Worm (Caenorhabditis elegans) whole organism, late embryonic: ENCODE results near the gene C34F6.9.

Source experiments
- C08G9.2 ChIP-seq: sonication (generic microtip); optimal IDR thresholded peaks from 2 replicates; lab custom pipeline; 2016; ENCODE audit warnings: mild to moderate bottlenecking, missing genetic modification characterization, moderate library complexity, missing compliant biosample characterization
- C38D4.7 ChIP-seq: fragments of 200-800 bp; sonication (Bioruptor generic); optimal IDR thresholded peaks from 2 replicates; lab custom pipeline; 2018; ENCODE audit warnings: mild to moderate bottlenecking, missing genetic modification characterization, moderate library complexity, missing compliant biosample characterization
- F13H6.1 ChIP-seq: sonication (generic microtip); optimal IDR thresholded peaks from 2 replicates; lab custom pipeline; 2016; ENCODE audit warnings: missing genetic modification characterization, missing compliant biosample characterization
- K09A11.1 ChIP-seq: sonication (generic microtip); optimal IDR thresholded peaks from 2 replicates; lab custom pipeline; 2017; ENCODE audit warnings: antibody characterized with exemption, mild to moderate bottlenecking, missing genetic modification characterization, missing compliant biosample characterization; ENCODE audit not compliant: insufficient read depth
- T23F11.4 ChIP-seq: fragments of 200-800 bp; sonication (Bioruptor generic); optimal IDR thresholded peaks from 2 replicates; lab custom pipeline; 2018; ENCODE audit warnings: mild to moderate bottlenecking, missing genetic modification characterization, missing compliant biosample characterization
- Y22D7AL.16 ChIP-seq: sonication (generic microtip); optimal IDR thresholded peaks from 2 replicates; lab custom pipeline; 2016; ENCODE audit warnings: missing genetic modification characterization, missing compliant biosample characterization
- ama-1 ChIP-seq: fragments of 150-350 bp; optimal IDR thresholded peaks from 2 replicates; lab custom pipeline; 2014
- ceh-14 ChIP-seq: sonication (generic microtip); optimal IDR thresholded peaks from 2 replicates; lab custom pipeline; 2016; ENCODE audit warnings: missing genotype, missing genetic modification characterization, missing compliant biosample characterization
- ceh-19 ChIP-seq: fragments of 200-800 bp; sonication (Bioruptor generic); optimal IDR thresholded peaks from 2 replicates; lab custom pipeline; 2018; ENCODE audit warnings: mild to moderate bottlenecking, missing genetic modification characterization, missing compliant biosample characterization
- ceh-2 ChIP-seq: sonication (generic microtip); optimal IDR thresholded peaks from 2 replicates; lab custom pipeline; 2016; ENCODE audit warnings: missing genotype, missing genetic modification characterization, missing compliant biosample characterization
- ceh-22 ChIP-seq: sonication (generic microtip); optimal IDR thresholded peaks from 2 replicates; lab custom pipeline; 2017; ENCODE audit warnings: missing biosample characterization, missing genetic modification characterization
- ceh-30 ChIP-seq: fragments of 150-350 bp; optimal IDR thresholded peaks from 2 replicates; lab custom pipeline; 2014; ENCODE audit warnings: missing biosample characterization, missing genetic modification characterization
- ceh-34 ChIP-seq: sonication (generic microtip); optimal IDR thresholded peaks from 2 replicates; lab custom pipeline; 2016; ENCODE audit warnings: mild to moderate bottlenecking, missing genetic modification characterization, missing compliant biosample characterization
- ceh-45 ChIP-seq: fragments of 200-800 bp; sonication (Bioruptor generic); IDR thresholded peaks from 2 replicates; pipeline ENCODE4 v1.3.6; 2022; ENCODE audit warnings: missing genetic modification reagents, missing genetic modification characterization, missing compliant biosample characterization
- ceh-9 ChIP-seq: sonication (generic microtip); optimal IDR thresholded peaks from 2 replicates; lab custom pipeline; 2016; ENCODE audit warnings: mild to moderate bottlenecking, missing genetic modification characterization, inconsistent platforms, missing compliant biosample characterization
- dve-1 ChIP-seq: sonication (generic microtip); optimal IDR thresholded peaks from 2 replicates; lab custom pipeline; 2017; ENCODE audit warnings: antibody characterized with exemption, mild to moderate bottlenecking, missing genetic modification characterization, missing compliant biosample characterization
- elt-2 ChIP-seq: sonication (generic microtip); optimal IDR thresholded peaks from 2 replicates; lab custom pipeline; 2016; ENCODE audit warnings: missing genetic modification reagents, missing genetic modification characterization, missing compliant biosample characterization
- elt-4 ChIP-seq: sonication (generic microtip); optimal IDR thresholded peaks from 2 replicates; lab custom pipeline; 2016; ENCODE audit warnings: missing genetic modification characterization, missing compliant biosample characterization
- ets-4 ChIP-seq: sonication (generic microtip); optimal IDR thresholded peaks from 2 replicates; lab custom pipeline; 2016; ENCODE audit warnings: missing genetic modification characterization, missing compliant biosample characterization
- eyg-1 ChIP-seq: sonication (generic microtip); optimal IDR thresholded peaks from 2 replicates; lab custom pipeline; 2016; ENCODE audit warnings: missing genotype, missing genetic modification characterization, missing compliant biosample characterization
- fax-1 ChIP-seq: sonication (generic microtip); optimal IDR thresholded peaks from 2 replicates; lab custom pipeline; 2016; ENCODE audit warnings: missing genotype, missing genetic modification characterization, missing compliant biosample characterization
- fkh-10 ChIP-seq: fragments of 150-350 bp; optimal IDR thresholded peaks from 2 replicates; lab custom pipeline; 2014; ENCODE audit warnings: missing biosample characterization, missing genetic modification reagents, missing genetic modification characterization
- fkh-6 ChIP-seq: sonication (generic microtip); optimal IDR thresholded peaks from 2 replicates; lab custom pipeline; 2016; ENCODE audit warnings: missing genetic modification characterization, missing compliant biosample characterization
- hlh-13 ChIP-seq: fragments of 200-800 bp; sonication (Bioruptor generic); optimal IDR thresholded peaks from 2 replicates; lab custom pipeline; 2018; ENCODE audit warnings: mild to moderate bottlenecking, missing genetic modification characterization, missing compliant biosample characterization
- hlh-30 ChIP-seq: sonication (generic microtip); optimal IDR thresholded peaks from 2 replicates; lab custom pipeline; 2017; ENCODE audit warnings: antibody characterized with exemption, missing genetic modification characterization, missing compliant biosample characterization; ENCODE audit not compliant: insufficient read depth
- hlh-6 ChIP-seq: sonication (generic microtip); optimal IDR thresholded peaks from 2 replicates; lab custom pipeline; 2016; ENCODE audit warnings: missing genotype, missing genetic modification characterization, missing compliant biosample characterization
- hlh-8 ChIP-seq: sonication (generic microtip); optimal IDR thresholded peaks from 2 replicates; lab custom pipeline; 2016; ENCODE audit warnings: missing genotype, missing genetic modification characterization, missing compliant biosample characterization
- lin-11 ChIP-seq: fragments of 200-800 bp; sonication (Bioruptor generic); optimal IDR thresholded peaks from 2 replicates; lab custom pipeline; 2018; ENCODE audit warnings: mild to moderate bottlenecking, missing genetic modification characterization, missing compliant biosample characterization
- madf-2 ChIP-seq: sonication (generic microtip); optimal IDR thresholded peaks from 2 replicates; lab custom pipeline; 2017; ENCODE audit warnings: missing genetic modification characterization, missing compliant biosample characterization
- nfya-1 ChIP-seq: sonication (generic microtip); optimal IDR thresholded peaks from 2 replicates; lab custom pipeline; 2017; ENCODE audit warnings: missing genetic modification characterization, mild to moderate bottlenecking, missing compliant biosample characterization, antibody characterized with exemption, moderate library complexity
- nhr-232 ChIP-seq: sonication (generic microtip); optimal IDR thresholded peaks from 2 replicates; lab custom pipeline; 2016; ENCODE audit warnings: missing genetic modification characterization, missing compliant biosample characterization
- odd-2 ChIP-seq: sonication (generic microtip); optimal IDR thresholded peaks from 2 replicates; lab custom pipeline; 2017; ENCODE audit warnings: antibody characterized with exemption, mild to moderate bottlenecking, missing genetic modification characterization, missing compliant biosample characterization
- pax-1 ChIP-seq: fragments of 150-350 bp; optimal IDR thresholded peaks from 2 replicates; lab custom pipeline; 2014; ENCODE audit warnings: missing biosample characterization, missing genetic modification characterization
- pha-2 ChIP-seq: sonication (generic microtip); optimal IDR thresholded peaks from 2 replicates; lab custom pipeline; 2017; ENCODE audit warnings: mild to moderate bottlenecking, missing genetic modification characterization, missing compliant biosample characterization
- pha-4 ChIP-seq: fragments of 150-350 bp; optimal IDR thresholded peaks from 2 replicates; lab custom pipeline; 2018; ENCODE audit warnings: missing biosample characterization, missing genetic modification reagents, missing genetic modification characterization
- pqm-1 ChIP-seq: sonication (generic microtip); optimal IDR thresholded peaks from 2 replicates; lab custom pipeline; 2016; ENCODE audit warnings: missing genetic modification characterization, missing compliant biosample characterization
- pros-1 ChIP-seq: fragments of 150-350 bp; optimal IDR thresholded peaks from 2 replicates; lab custom pipeline; 2014; ENCODE audit warnings: missing biosample characterization, missing genetic modification reagents, missing genetic modification characterization
- ref-2 ChIP-seq: sonication (generic microtip); optimal IDR thresholded peaks from 2 replicates; lab custom pipeline; 2016; ENCODE audit warnings: missing genetic modification characterization, missing compliant biosample characterization
- rnt-1 ChIP-seq: sonication (generic microtip); optimal IDR thresholded peaks from 2 replicates; lab custom pipeline; 2016; ENCODE audit warnings: missing genetic modification characterization, missing compliant biosample characterization
- sdc-2 ChIP-seq: sonication (generic microtip); optimal IDR thresholded peaks from 2 replicates; lab custom pipeline; 2016; ENCODE audit warnings: missing genotype, missing genetic modification characterization, missing compliant biosample characterization
- sox-2 ChIP-seq: fragments of 200-800 bp; sonication (Bioruptor generic); IDR thresholded peaks from 2 replicates; pipeline ENCODE4 v1.3.6; 2022; ENCODE audit warnings: missing genetic modification reagents, missing genetic modification characterization, missing compliant biosample characterization
- sox-4 ChIP-seq: sonication (generic microtip); optimal IDR thresholded peaks from 2 replicates; lab custom pipeline; 2017; ENCODE audit warnings: mild to moderate bottlenecking, missing genetic modification characterization, inconsistent platforms, missing compliant biosample characterization
- unc-3 ChIP-seq, 2 experiments: fragments of 200-800 bp in 1 of 2; sonication (Bioruptor generic) in 1 of 2; sonication (generic microtip) in 1 of 2; conservative IDR thresholded peaks in 1 of 2; optimal IDR thresholded peaks in 1 of 2; 2 replicates each; pipeline versions ENCODE4 v1.3.6 to Lab custom; 2016 to 2022; ENCODE audit warnings: missing compliant biosample characterization in 2 of 2, missing genetic modification characterization in 2 of 2, missing genetic modification reagents in 1 of 2
- unc-42 ChIP-seq: sonication (generic microtip); optimal IDR thresholded peaks from 2 replicates; lab custom pipeline; 2016; ENCODE audit warnings: missing genotype, missing genetic modification characterization, missing compliant biosample characterization
- unc-55 ChIP-seq: sonication (generic microtip); optimal IDR thresholded peaks from 2 replicates; lab custom pipeline; 2017; ENCODE audit warnings: missing biosample characterization, missing genetic modification reagents, missing genetic modification characterization
- zip-5 ChIP-seq: sonication (generic microtip); optimal IDR thresholded peaks from 2 replicates; lab custom pipeline; 2016; ENCODE audit warnings: missing genetic modification characterization, missing compliant biosample characterization
- ztf-16 ChIP-seq: sonication (generic microtip); optimal IDR thresholded peaks from 2 replicates; lab custom pipeline; 2017; ENCODE audit warnings: missing genetic modification characterization, missing compliant biosample characterization

The C34F6.9 gene

ce11 chrX:11252429-11252828, 30.0 kb upstream of the C34F6.9 start (continued):
- no peak for TF ChIP-seq ceh-22
- peak; percentile 44 for TF ChIP-seq T23F11.4
- TF ChIP-seq ceh-14 (tag; lab: Kevin White, UChicago) = peak; percentile 72
- no peak for TF ChIP-seq ceh-45
- TF ChIP-seq C38D4.7 = peak; percentile 46
- TF ChIP-seq pax-1 (tag; lab: Kevin White, UChicago) = no peak
- no peak for TF ChIP-seq ceh-9
- TF ChIP-seq fax-1 (tag; lab: Kevin White, UChicago) = peak; percentile 42
- peak; percentile 33 for TF ChIP-seq K09A11.1
- TF ChIP-seq ceh-19 (GFP tag; lab: Kevin White, UChicago) = peak; percentile 76
- peak; percentile 31 for TF ChIP-seq rnt-1 (tag; lab: Kevin White, UChicago)
- no peak for TF ChIP-seq hlh-30 (tag; lab: Kevin White, UChicago)
- TF ChIP-seq fkh-10 (GFP tag; lab: Kevin White, UChicago) = no peak
- TF ChIP-seq hlh-6 (tag; lab: Kevin White, UChicago) = peak; percentile 31
- TF ChIP-seq madf-2 (tag; lab: Kevin White, UChicago) = peak; percentile 56
- peak; percentile 50 for TF ChIP-seq ceh-2
- TF ChIP-seq eyg-1 (tag; lab: Kevin White, UChicago) = no peak
- no peak for TF ChIP-seq dve-1 (tag; lab: Kevin White, UChicago)
- peak; percentile 20 for TF ChIP-seq nfya-1 (tag; lab: Kevin White, UChicago)
- no peak for TF ChIP-seq pros-1
- TF ChIP-seq unc-55 (GFP tag; lab: Kevin White, UChicago) = no peak
- peak; percentile 70; the same call in 1 of the 2 replicates for TF ChIP-seq unc-3 (GFP tag; conservative IDR thresholded peaks at IDR 0.05; lab: Robert Waterston, UW)
- TF ChIP-seq unc-3 (tag; optimal IDR thresholded peaks at IDR 0.05; lab: Kevin White, UChicago) = peak; percentile 24
- TF ChIP-seq pha-2 (tag; lab: Kevin White, UChicago) = no peak
- TF ChIP-seq sox-2 (GFP tag; lab: Robert Waterston, UW) = no peak; the same call in 1 of the 2 replicates
- TF ChIP-seq ets-4 (tag; lab: Kevin White, UChicago) = peak; percentile 30
- TF ChIP-seq ref-2 (tag; lab: Kevin White, UChicago) = peak; percentile 75
- peak; percentile 13 for TF ChIP-seq nhr-232 (tag; lab: Kevin White, UChicago)
- TF ChIP-seq hlh-8 (tag; lab: Kevin White, UChicago) = no peak
- peak; percentile 45 for TF ChIP-seq sox-4 (tag; lab: Kevin White, UChicago)
- peak; percentile 61 for TF ChIP-seq fkh-6
- TF ChIP-seq lin-11 (tag; lab: Kevin White, UChicago) = peak; percentile 48
- TF ChIP-seq F13H6.1 (tag; lab: Kevin White, UChicago) = peak; percentile 23
- TF ChIP-seq elt-2 (tag; lab: Kevin White, UChicago) = peak; percentile 74
- TF ChIP-seq sdc-2 (tag; lab: Kevin White, UChicago) = peak; percentile 61
- no peak for TF ChIP-seq unc-42
- peak; percentile 24 for TF ChIP-seq hlh-13 (GFP tag; lab: Kevin White, UChicago)
- peak; percentile 56 for TF ChIP-seq C08G9.2 (tag; lab: Kevin White, UChicago)
- TF ChIP-seq Y22D7AL.16 (tag; lab: Kevin White, UChicago) = no peak
- TF ChIP-seq pha-4 = no peak
- TF ChIP-seq ceh-34 (tag; lab: Kevin White, UChicago) = peak; percentile 38
- TF ChIP-seq ama-1 (lab: Kevin White, UChicago) = no peak
- no peak for TF ChIP-seq odd-2 (tag; lab: Kevin White, UChicago)
- no peak for TF ChIP-seq elt-4 (tag; lab: Kevin White, UChicago)
- TF ChIP-seq ztf-16 (tag; lab: Kevin White, UChicago) = peak; percentile 51
- TF ChIP-seq pqm-1 (tag; lab: Kevin White, UChicago) = no peak
- TF ChIP-seq ceh-30 (tag; lab: Kevin White, UChicago) = no peak
- peak; percentile 25 for TF ChIP-seq zip-5 (tag; lab: Kevin White, UChicago)
